Fruit fly (Drosophila melanogaster) whole organism, embryonic: ENCODE measurements around the gene CG5937.

Experiments used
- Awh ChIP-seq: fragments of 200-800 bp; sonication (Bioruptor generic); IDR thresholded peaks from 2 replicates; pipeline ENCODE4, ENCODE4 v1.3.6; 2022; ENCODE audit warnings: missing biosample characterization, missing genetic modification characterization
- Blimp-1 ChIP-seq: fragments of 200-800 bp; sonication (Bioruptor generic); optimal IDR thresholded peaks from 3 replicates; lab custom pipeline; 2018; ENCODE audit warnings: missing biosample characterization, missing genetic modification characterization, mild to moderate bottlenecking, moderate library complexity, missing genetic modification reagents
- CG10959 ChIP-seq: fragments of 200-800 bp; sonication (Bioruptor generic); IDR thresholded peaks from 2 replicates; pipeline ENCODE4 v1.3.6; 2022; ENCODE audit warnings: missing biosample characterization, missing genetic modification characterization
- CG10979 ChIP-seq: fragments of 200-800 bp; sonication (Bioruptor generic); optimal IDR thresholded peaks from 2 replicates; lab custom pipeline; 2018; ENCODE audit warnings: missing biosample characterization, mild to moderate bottlenecking, missing genetic modification characterization, moderate library complexity
- CG12659 ChIP-seq: fragments of 200-800 bp; sonication (Bioruptor generic); optimal IDR thresholded peaks from 3 replicates; lab custom pipeline; 2017; ENCODE audit warnings: mild to moderate bottlenecking, missing biosample characterization, missing genetic modification reagents, missing genetic modification characterization
- CG13424 ChIP-seq: fragments of 200-800 bp; sonication (Bioruptor generic); optimal IDR thresholded peaks from 2 replicates; lab custom pipeline; 2019; ENCODE audit warnings: missing biosample characterization, mild to moderate bottlenecking, missing genetic modification characterization, moderate library complexity
- CG13775 ChIP-seq: fragments of 200-800 bp; sonication (Bioruptor generic); optimal IDR thresholded peaks from 3 replicates; lab custom pipeline; 2017; ENCODE audit warnings: missing biosample characterization, mild to moderate bottlenecking, missing genetic modification characterization
- CG14050 ChIP-seq: fragments of 200-800 bp; sonication (Bioruptor generic); IDR thresholded peaks from 3 replicates; pipeline ENCODE4 v1.3.6; 2022; ENCODE audit warnings: missing biosample characterization, missing genetic modification characterization
- CG17328 ChIP-seq: fragments of 200-800 bp; sonication (Bioruptor generic); IDR thresholded peaks from 2 replicates; pipeline ENCODE4 v1.3.6; 2022; ENCODE audit warnings: missing biosample characterization, missing genetic modification characterization
- CG17359 ChIP-seq: fragments of 200-800 bp; sonication (Bioruptor generic); optimal IDR thresholded peaks from 3 replicates; lab custom pipeline; 2018; ENCODE audit warnings: missing biosample characterization, mild to moderate bottlenecking, missing genetic modification characterization, moderate library complexity
- CG17361 ChIP-seq: fragments of 200-800 bp; sonication (Bioruptor generic); IDR thresholded peaks from 3 replicates; pipeline ENCODE4 v1.3.6; 2022; ENCODE audit warnings: missing biosample characterization, missing genetic modification characterization
- CG2678 ChIP-seq: fragments of 200-800 bp; sonication (Bioruptor generic); optimal IDR thresholded peaks from 3 replicates; lab custom pipeline; 2019; ENCODE audit warnings: missing biosample characterization, mild to moderate bottlenecking, missing genetic modification characterization, moderate library complexity
- CG2712 ChIP-seq: fragments of 200-800 bp; optimal IDR thresholded peaks from 3 replicates; lab custom pipeline; 2019; ENCODE audit warnings: missing biosample characterization, mild to moderate bottlenecking, missing genetic modification characterization, moderate library complexity
- CG4282 ChIP-seq: fragments of 200-800 bp; sonication (Bioruptor generic); optimal IDR thresholded peaks from 2 replicates; lab custom pipeline; 2016; ENCODE audit warnings: missing biosample characterization, missing genetic modification characterization
- CG5953 ChIP-seq: fragments of 200-800 bp; sonication (Bioruptor generic); IDR thresholded peaks from 2 replicates; pipeline ENCODE4 v1.3.6; 2022; ENCODE audit warnings: missing biosample characterization, missing genetic modification characterization
- CG7271 ChIP-seq: fragments of 200-800 bp; sonication (Bioruptor generic); optimal IDR thresholded peaks from 2 replicates; lab custom pipeline; 2018; ENCODE audit warnings: missing biosample characterization, mild to moderate bottlenecking, missing genetic modification characterization, moderate library complexity
- CG9215 ChIP-seq: fragments of 200-800 bp; sonication (Bioruptor generic); IDR thresholded peaks from 2 replicates; pipeline ENCODE4 v1.3.6; 2022; ENCODE audit warnings: missing biosample characterization, missing genetic modification characterization
- CG9797 ChIP-seq: fragments of 200-800 bp; sonication (Bioruptor generic); optimal IDR thresholded peaks from 3 replicates; lab custom pipeline; 2018; ENCODE audit warnings: missing biosample characterization, mild to moderate bottlenecking, missing genetic modification characterization
- D ChIP-seq, 2 experiments: fragments of 200-800 bp in 1 of 2; fragments of >200 bp in 1 of 2; sonication (Bioruptor generic) in 1 of 2; optimal IDR thresholded peaks; 2 replicates in 1 of 2; 3 replicates in 1 of 2; lab custom pipeline; 2017; ENCODE audit warnings: mild to moderate bottlenecking in 1 of 2, missing biosample characterization in 1 of 2, missing genetic modification characterization in 1 of 2, missing genetic modification reagents in 1 of 2
- Dad ChIP-seq: fragments of 200-800 bp; sonication (Bioruptor generic); optimal IDR thresholded peaks from 3 replicates; lab custom pipeline; 2016; ENCODE audit warnings: missing biosample characterization, missing genetic modification characterization
- Doc2 ChIP-seq: fragments of 200-800 bp; sonication (Bioruptor generic); IDR thresholded peaks from 2 replicates; pipeline ENCODE4 v1.3.6; 2022; ENCODE audit warnings: missing biosample characterization, missing genetic modification characterization
- Drgx ChIP-seq: fragments of 200-800 bp; sonication (Bioruptor generic); IDR thresholded peaks from 2 replicates; pipeline ENCODE4 v1.3.6; 2022; ENCODE audit warnings: missing biosample characterization, missing genetic modification characterization
- Hr78 ChIP-seq, 2 experiments: fragments of 200-800 bp in 1 of 2; fragments of >200 bp in 1 of 2; sonication (Bioruptor generic) in 1 of 2; optimal IDR thresholded peaks; 2 replicates each; lab custom pipeline; 2017 to 2019; ENCODE audit warnings: missing biosample characterization in 2 of 2, missing genetic modification characterization in 2 of 2, mild to moderate bottlenecking in 1 of 2, moderate library complexity in 1 of 2
- Med ChIP-seq: fragments of 200-800 bp; sonication (Bioruptor generic); peaks from one replicate; lab custom pipeline; 2016; ENCODE audit warnings: missing biosample characterization, missing genetic modification characterization, mild to moderate bottlenecking, inconsistent platforms, moderate library complexity
- Mrtf ChIP-seq: fragments of 200-800 bp; sonication (Bioruptor generic); IDR thresholded peaks from 3 replicates; pipeline ENCODE4 v1.3.6; 2022; ENCODE audit warnings: missing biosample characterization, missing genetic modification characterization
- Nf-YA ChIP-seq: fragments of 200-800 bp; sonication (Bioruptor generic); IDR thresholded peaks from 2 replicates; pipeline ENCODE4 v1.3.6; 2022; ENCODE audit warnings: missing biosample characterization, missing genetic modification characterization
- Oli ChIP-seq: fragments of 200-800 bp; sonication (Bioruptor generic); optimal IDR thresholded peaks from 2 replicates; lab custom pipeline; 2018; ENCODE audit warnings: missing biosample characterization, mild to moderate bottlenecking, missing genetic modification characterization, moderate library complexity
- Rx ChIP-seq: fragments of 200-800 bp; sonication (Bioruptor generic); IDR thresholded peaks from 2 replicates; pipeline ENCODE4 v1.3.6; 2022; ENCODE audit warnings: missing biosample characterization, missing genetic modification characterization
- Sox100B ChIP-seq: fragments of 200-800 bp; sonication (Bioruptor generic); optimal IDR thresholded peaks from 3 replicates; lab custom pipeline; 2018; ENCODE audit warnings: missing biosample characterization, mild to moderate bottlenecking, missing genetic modification characterization
- Sox102F ChIP-seq: fragments of 200-800 bp; sonication (Bioruptor generic); optimal IDR thresholded peaks from 2 replicates; lab custom pipeline; 2018; ENCODE audit warnings: missing biosample characterization, mild to moderate bottlenecking, missing genetic modification characterization, moderate library complexity
- TFAM ChIP-seq: fragments of 200-800 bp; sonication (Bioruptor generic); optimal IDR thresholded peaks from 2 replicates; lab custom pipeline; 2017; ENCODE audit warnings: missing biosample characterization, missing genetic modification characterization, inconsistent platforms
- ara ChIP-seq: fragments of 200-800 bp; sonication (Bioruptor generic); IDR thresholded peaks from 2 replicates; pipeline ENCODE4 v1.3.6; 2022; ENCODE audit warnings: missing biosample characterization, missing genetic modification characterization
- az2 ChIP-seq: fragments of 200-800 bp; sonication (Bioruptor generic); optimal IDR thresholded peaks from 3 replicates; lab custom pipeline; 2016; ENCODE audit warnings: missing biosample characterization, missing genetic modification characterization
- bab2 ChIP-seq: fragments of 200-800 bp; sonication (Bioruptor generic); optimal IDR thresholded peaks from 2 replicates; lab custom pipeline; 2016; ENCODE audit warnings: missing biosample characterization, missing genetic modification characterization
- chif ChIP-seq, 2 experiments: fragments of 200-800 bp; sonication (Bioruptor generic); optimal IDR thresholded peaks; 3 replicates each; lab custom pipeline; 2016; ENCODE audit warnings: missing biosample characterization in 2 of 2, missing genetic modification characterization in 2 of 2
- chm ChIP-seq: fragments of 200-800 bp; sonication (Bioruptor generic); IDR thresholded peaks from 2 replicates; pipeline ENCODE4 v1.3.6; 2022; ENCODE audit warnings: missing biosample characterization, missing genetic modification characterization
- dmrt11E ChIP-seq: fragments of 200-800 bp; sonication (Bioruptor generic); optimal IDR thresholded peaks from 3 replicates; lab custom pipeline; 2018; ENCODE audit warnings: missing biosample characterization, mild to moderate bottlenecking, missing genetic modification characterization, moderate library complexity
- emc ChIP-seq: fragments of 200-800 bp; sonication (Bioruptor generic); optimal IDR thresholded peaks from 2 replicates; lab custom pipeline; 2016; ENCODE audit warnings: missing biosample characterization, missing genetic modification characterization
- eyg ChIP-seq: fragments of 200-800 bp; sonication (Bioruptor generic); optimal IDR thresholded peaks from 3 replicates; lab custom pipeline; 2016; ENCODE audit warnings: missing biosample characterization, missing genetic modification characterization
- gem ChIP-seq: fragments of 200-800 bp; sonication (Bioruptor generic); optimal IDR thresholded peaks from 2 replicates; lab custom pipeline; 2019; ENCODE audit warnings: missing biosample characterization, mild to moderate bottlenecking, missing genetic modification characterization, moderate library complexity
- grau ChIP-seq: fragments of 200-800 bp; optimal IDR thresholded peaks from 3 replicates; lab custom pipeline; 2019; ENCODE audit warnings: missing biosample characterization, mild to moderate bottlenecking, missing genetic modification characterization, moderate library complexity
- grn ChIP-seq: fragments of 200-800 bp; sonication (Bioruptor generic); optimal IDR thresholded peaks from 3 replicates; lab custom pipeline; 2017; ENCODE audit warnings: missing biosample characterization, missing genetic modification characterization
- hth ChIP-seq: fragments of >200 bp; optimal IDR thresholded peaks from 2 replicates; lab custom pipeline; 2017; ENCODE audit warnings: inconsistent platforms
- ind ChIP-seq: fragments of 200-800 bp; sonication (Bioruptor generic); optimal IDR thresholded peaks from 3 replicates; lab custom pipeline; 2016; ENCODE audit warnings: missing biosample characterization, missing genetic modification characterization
- lab ChIP-seq: fragments of 200-800 bp; sonication (Bioruptor generic); optimal IDR thresholded peaks from 3 replicates; lab custom pipeline; 2017; ENCODE audit warnings: missing biosample characterization, missing genetic modification characterization, mild to moderate bottlenecking, moderate library complexity, missing genetic modification reagents
- sisA ChIP-seq: fragments of 200-800 bp; sonication (Bioruptor generic); IDR thresholded peaks from 2 replicates; pipeline ENCODE4 v1.3.6; 2022; ENCODE audit warnings: missing biosample characterization, missing genetic modification characterization
- sqz ChIP-seq: fragments of 200-800 bp; sonication (Bioruptor generic); optimal IDR thresholded peaks from 3 replicates; lab custom pipeline; 2018; ENCODE audit warnings: missing biosample characterization, mild to moderate bottlenecking, missing genetic modification characterization
- stc ChIP-seq: fragments of 200-800 bp; sonication (Bioruptor generic); IDR thresholded peaks from 2 replicates; pipeline ENCODE4 v1.3.6; 2022; ENCODE audit warnings: missing biosample characterization, missing genetic modification characterization
- vnd ChIP-seq: fragments of 200-800 bp; sonication (Bioruptor generic); IDR thresholded peaks from 3 replicates; pipeline ENCODE4 v1.3.6; 2022; ENCODE audit warnings: missing biosample characterization, missing genetic modification characterization; ENCODE audit not compliant: partially characterized antibody
- wdn ChIP-seq: fragments of 200-800 bp; sonication (Bioruptor generic); IDR thresholded peaks from 2 replicates; pipeline ENCODE4 v1.3.6; 2022; ENCODE audit warnings: missing biosample characterization, missing genetic modification characterization

The CG5937 gene

DNA sequence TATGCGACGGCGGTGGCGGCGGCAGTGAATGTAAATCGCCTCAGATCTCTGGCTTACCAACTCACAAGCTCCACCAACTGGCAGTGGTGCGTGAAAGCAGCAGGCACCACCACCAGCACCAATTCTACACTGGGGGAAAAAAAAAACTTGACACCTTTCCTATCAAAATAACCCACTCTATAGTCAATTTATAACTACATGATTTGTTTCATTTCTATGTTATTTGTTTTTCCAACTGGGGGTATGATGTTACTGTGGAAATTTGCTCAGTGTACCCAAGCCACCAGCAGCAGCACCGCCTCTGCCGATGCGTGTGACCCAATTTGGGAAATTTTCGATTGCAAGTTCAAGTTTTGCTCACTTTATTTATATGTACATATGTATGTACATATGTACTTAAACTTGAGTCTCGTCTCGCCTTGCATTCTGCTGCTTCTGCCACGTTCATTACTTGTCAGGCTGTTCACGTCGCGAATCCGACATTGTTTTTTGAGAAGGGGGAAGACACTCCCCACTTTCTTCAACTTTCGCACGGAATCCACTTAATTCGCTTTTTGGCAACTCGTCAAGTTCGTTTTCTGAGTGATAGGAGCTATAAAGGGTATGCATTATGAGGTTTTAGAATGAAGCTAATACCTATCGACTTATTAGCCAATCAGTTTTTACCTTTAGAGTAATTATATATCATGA lies 19.5 kb downstream of the CG5937 start (continued):
- TF ChIP-seq Nf-YA (GFP tag; lab: Robert Waterston, UW) (peak; percentile 47; the same call in 1 of the 2 replicates), hth (no peak), CG17328 (GFP tag; lab: Robert Waterston, UW) (peak; percentile 50), Med (GFP tag; lab: Kevin White, UChicago) (peak; percentile 70), Oli (tag; lab: Kevin White, UChicago) (peak; percentile 34), lab (peak; percentile 1), CG10959 (GFP tag; lab: Robert Waterston, UW) (0 out of 2 replicates have a peak, but pooled peaks have one; percentile 13), chm (GFP tag; lab: Robert Waterston, UW) (no peak), ind (GFP tag; lab: Kevin White, UChicago) (peak; percentile 29), Rx (GFP tag; lab: Robert Waterston, UW) (peak; percentile 20; the same call in 1 of the 2 replicates), ara (GFP tag; lab: Robert Waterston, UW) (peak; percentile 47; the same call in 1 of the 2 replicates), stc (GFP tag; lab: Robert Waterston, UW) (peak; percentile 49; the same call in 1 of the 2 replicates), Awh (peak; percentile 19; the same call in 1 of the 2 replicates), Sox100B (GFP tag; lab: Kevin White, UChicago) (peak; percentile 8), az2 (GFP tag; lab: Kevin White, UChicago) (peak; percentile 34), CG2678 (peak; percentile 32), Mrtf (0 out of 3 replicates have a peak, but pooled peaks have one; percentile 13), Hr78 (GFP tag; optimal IDR thresholded peaks at IDR 0.05; lab: Kevin White, UChicago) (no peak), CG17359 (tag; lab: Kevin White, UChicago) (peak; percentile 62), CG10979 (tag; lab: Kevin White, UChicago) (peak; percentile 36), gem (tag; lab: Kevin White, UChicago) (peak; percentile 42), CG2712 (tag; lab: Kevin White, UChicago) (peak; percentile 2), CG5953 (peak; percentile 48; the same call in 1 of the 2 replicates), CG17361 (GFP tag; lab: Robert Waterston, UW) (0 out of 3 replicates have a peak, but pooled peaks have one; percentile 16), Drgx (GFP tag; lab: Robert Waterston, UW) (peak; percentile 65; the same call in 1 of the 2 replicates), bab2 (no peak), CG4282 (GFP tag; lab: Kevin White, UChicago) (no peak), Blimp-1 (peak; percentile 54), Sox102F (GFP tag; lab: Kevin White, UChicago) (peak; percentile 67), sisA (GFP tag; lab: Robert Waterston, UW) (peak; percentile 56; the same call in 1 of the 2 replicates), TFAM (GFP tag; lab: Kevin White, UChicago) (no peak)

DNA sequence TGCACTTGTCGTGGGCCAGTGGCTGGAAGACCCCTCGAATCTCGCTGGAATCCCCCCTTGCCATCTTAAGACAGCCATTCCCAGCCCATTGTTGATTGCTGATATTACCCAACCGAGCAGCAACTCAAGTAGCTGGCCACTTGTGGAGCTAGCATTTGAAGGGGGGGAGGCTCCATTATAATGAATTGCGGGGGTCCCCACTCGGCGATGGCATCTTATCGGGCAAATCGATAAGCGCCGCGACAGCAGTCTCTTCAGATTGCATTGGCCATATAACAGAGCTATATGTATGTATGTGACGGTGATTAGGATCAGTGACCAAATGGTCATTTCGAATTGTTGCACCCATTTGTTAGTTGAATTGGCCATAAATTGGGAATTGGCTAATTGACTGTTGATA lies 22.4 kb downstream of the CG5937 start:
- TF ChIP-seq chif (GFP tag; optimal IDR thresholded peaks at IDR 0.05; lab: Kevin White, UChicago) = no peak
- TF ChIP-seq Dad (GFP tag; lab: Kevin White, UChicago) = no peak
- TF ChIP-seq grn (GFP tag; lab: Kevin White, UChicago) = peak; percentile 91
- no peak for TF ChIP-seq wdn (GFP tag; lab: Robert Waterston, UW)
- TF ChIP-seq sqz (GFP tag; lab: Kevin White, UChicago) = no peak
- no peak for TF ChIP-seq CG14050
- TF ChIP-seq dmrt11E (tag; lab: Kevin White, UChicago) = no peak
- 0 out of 3 replicates have a peak, but pooled peaks have one; percentile 34 for TF ChIP-seq vnd (GFP tag; lab: Robert Waterston, UW)
- TF ChIP-seq CG13424 (tag; lab: Kevin White, UChicago) = no peak
- no peak for TF ChIP-seq CG13775 (GFP tag; lab: Kevin White, UChicago)
- no peak for TF ChIP-seq CG7271
- no peak for TF ChIP-seq emc (GFP tag; lab: Kevin White, UChicago)
- TF ChIP-seq Doc2 (GFP tag; lab: Robert Waterston, UW) = no peak
- no peak for TF ChIP-seq CG12659 (GFP tag; lab: Kevin White, UChicago)
- no peak for TF ChIP-seq grau (tag; lab: Kevin White, UChicago)
- no peak for TF ChIP-seq CG9797 (GFP tag; lab: Kevin White, UChicago)
- no peak for TF ChIP-seq D (optimal IDR thresholded peaks at IDR 0.05; lab: Kevin White, UChicago)
- TF ChIP-seq D (GFP tag; optimal IDR thresholded peaks at IDR 0.05; lab: Kevin White, UChicago) = no peak
- no peak for TF ChIP-seq CG9215 (GFP tag; lab: Robert Waterston, UW)
- no peak for TF ChIP-seq eyg
